Fruit fly (Drosophila melanogaster): Measurements from ENCODE around the gene fz2.
A peak's percentile ranks its signal among the peaks of the same experiment; 100 is the strongest.

The fz2 gene

DNA sequence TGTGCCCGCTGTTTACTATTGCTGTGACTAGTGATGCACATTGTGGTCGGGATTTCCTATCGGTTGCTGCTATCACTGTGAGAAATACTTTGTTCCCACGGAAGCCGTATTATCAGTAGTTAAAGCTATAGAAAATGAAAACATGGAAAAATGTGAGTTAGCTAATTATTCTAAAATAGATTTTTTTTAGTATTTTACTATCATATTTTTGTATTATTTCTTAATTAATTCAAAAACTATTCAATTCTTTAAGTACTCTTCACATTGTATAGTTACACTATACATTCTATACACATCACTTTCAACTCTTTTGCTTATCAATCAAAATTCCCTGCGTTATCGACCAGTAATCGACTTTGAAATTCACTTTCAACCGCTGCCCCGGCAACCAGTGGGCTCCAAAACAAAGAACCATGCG lies 137.5 kb downstream of the fz2 start, which contains the start of the genes Naxd and CG14079 (continued):
- TF ChIP-seq twi (tag; optimal IDR thresholded peaks at IDR 0.05): peak; percentile 33
- peak; percentile 59; the same call in 1 of the 2 replicates for TF ChIP-seq ranshi (GFP tag; IDR thresholded peaks at IDR 0.05)
- TF ChIP-seq CG7357 (GFP tag; IDR thresholded peaks at IDR 0.05): peak; percentile 75
- TF ChIP-seq Asciz (GFP tag; optimal IDR thresholded peaks at IDR 0.05): no peak
- TF ChIP-seq Ets65A (GFP tag): peak; percentile 90
- peak; percentile 66 for TF ChIP-seq E2f2 (GFP tag; IDR thresholded peaks at IDR 0.05)
- peak; percentile 69 for TF ChIP-seq esg (GFP tag; conservative IDR thresholded peaks at IDR 0.05)
- TF ChIP-seq chn (GFP tag; optimal IDR thresholded peaks at IDR 0.05): no peak
- no peak for TF ChIP-seq gcm2 (GFP tag; optimal IDR thresholded peaks at IDR 0.05)
- TF ChIP-seq tx (GFP tag; optimal IDR thresholded peaks at IDR 0.05): no peak
- no peak for TF ChIP-seq Dip2 (GFP tag; IDR thresholded peaks at IDR 0.05)
- no peak for TF ChIP-seq kay (GFP tag; optimal IDR thresholded peaks at IDR 0.05)
- no peak for TF ChIP-seq CTCF (GFP tag; optimal IDR thresholded peaks at IDR 0.05)
- no peak for TF ChIP-seq CrebB (tag; optimal IDR thresholded peaks at IDR 0.05)
- TF ChIP-seq nerfin-2 (GFP tag; IDR thresholded peaks at IDR 0.05; ENCODE audit: partially characterized antibody): no peak
- no peak for TF ChIP-seq dan (GFP tag; IDR thresholded peaks at IDR 0.05)
- TF ChIP-seq CG12391 (tag; optimal IDR thresholded peaks at IDR 0.05): peak; percentile 81
- peak; percentile 62 for TF ChIP-seq BEAF-32 (GFP tag; optimal IDR thresholded peaks at IDR 0.05)
- TF ChIP-seq CkIIα-i1 (GFP tag; IDR thresholded peaks at IDR 0.05): no peak
- no peak for TF ChIP-seq CG11247 (GFP tag; IDR thresholded peaks at IDR 0.05)
- TF ChIP-seq stwl (tag; optimal IDR thresholded peaks at IDR 0.05): peak; percentile 7
- TF ChIP-seq CG11560 (tag; IDR thresholded peaks at IDR 0.05): 0 out of 3 replicates have a peak, but pooled peaks have one; percentile 31
- TF ChIP-seq CG17359 (tag; optimal IDR thresholded peaks at IDR 0.05): peak; percentile 50
- no peak for TF ChIP-seq exex (tag; optimal IDR thresholded peaks at IDR 0.05)
- no peak for TF ChIP-seq schlank (tag; optimal IDR thresholded peaks at IDR 0.05)
- TF ChIP-seq sna (GFP tag; IDR thresholded peaks at IDR 0.05; ENCODE audit: partially characterized antibody): no peak
- TF ChIP-seq org-1 (GFP tag; optimal IDR thresholded peaks at IDR 0.05): no peak
- no peak for TF ChIP-seq scrt (GFP tag; optimal IDR thresholded peaks at IDR 0.05)
- TF ChIP-seq NfI (GFP tag; optimal IDR thresholded peaks at IDR 0.05): peak; percentile 68
- TF ChIP-seq lilli (GFP tag; optimal IDR thresholded peaks at IDR 0.05): peak; percentile 51
- TF ChIP-seq CG10366 (GFP tag; IDR thresholded peaks at IDR 0.05): peak; percentile 62; the same call in 1 of the 2 replicates
- TF ChIP-seq CG1233 (GFP tag; optimal IDR thresholded peaks at IDR 0.05): no peak
- TF ChIP-seq CG12744 (GFP tag; optimal IDR thresholded peaks at IDR 0.05): no peak
- TF ChIP-seq mld (GFP tag; IDR thresholded peaks at IDR 0.05; ENCODE audit: partially characterized antibody): no peak
- no peak for TF ChIP-seq CG6175 (GFP tag; IDR thresholded peaks at IDR 0.05)
- TF ChIP-seq CG3847 (GFP tag; IDR thresholded peaks at IDR 0.05): peak; percentile 67
- peak; percentile 11; the same call in 1 of the 2 replicates for TF ChIP-seq CG8765 (GFP tag; IDR thresholded peaks at IDR 0.05)
- no peak for TF ChIP-seq fu2 (GFP tag; optimal IDR thresholded peaks at IDR 0.05)
- peak; percentile 59 for TF ChIP-seq phol (tag; optimal IDR thresholded peaks at IDR 0.05)
- TF ChIP-seq ttk (GFP tag; IDR thresholded peaks at IDR 0.05): peak; percentile 48
- TF ChIP-seq tin (GFP tag; optimal IDR thresholded peaks at IDR 0.05): peak; percentile 37
- no peak for TF ChIP-seq Doc3 (GFP tag; IDR thresholded peaks at IDR 0.05; ENCODE audit: partially characterized antibody)
- TF ChIP-seq abd-A (tag; optimal IDR thresholded peaks at IDR 0.05): no peak
- no peak for TF ChIP-seq CG7745 (tag; optimal IDR thresholded peaks at IDR 0.05)
- TF ChIP-seq caup (GFP tag; optimal IDR thresholded peaks at IDR 0.05; ENCODE audit: severe bottlenecking): peak; percentile 23
- no peak for TF ChIP-seq tll (GFP tag; optimal IDR thresholded peaks at IDR 0.05)
- TF ChIP-seq Hr39 (optimal IDR thresholded peaks at IDR 0.05): no peak
- TF ChIP-seq MESR4 (GFP tag; optimal IDR thresholded peaks at IDR 0.05): no peak
- TF ChIP-seq yki (optimal IDR thresholded peaks at IDR 0.05): no peak
- TF ChIP-seq Elba2 (GFP tag; optimal IDR thresholded peaks at IDR 0.05): no peak
- TF ChIP-seq hbn (GFP tag; IDR thresholded peaks at IDR 0.05; ENCODE audit: partially characterized antibody): no peak
- TF ChIP-seq dmrt11E (tag; optimal IDR thresholded peaks at IDR 0.05): peak; percentile 55
